Fruit fly (Drosophila melanogaster) whole organism, prepupa: ENCODE data around the gene Grip.

Experiments used
- CG10631 ChIP-seq: fragments of 200-800 bp; sonication (Bioruptor generic); optimal IDR thresholded peaks from 2 replicates; lab custom pipeline; 2016; ENCODE audit warnings: missing biosample characterization, missing genetic modification characterization
- CG10669 ChIP-seq: fragments of 200-800 bp; sonication (Bioruptor generic); optimal IDR thresholded peaks from 3 replicates; lab custom pipeline; 2018; ENCODE audit warnings: missing biosample characterization, mild to moderate bottlenecking, missing genetic modification characterization, moderate library complexity
- CG11762 ChIP-seq: fragments of 200-800 bp; sonication (Bioruptor generic); optimal IDR thresholded peaks from 3 replicates; lab custom pipeline; 2016; ENCODE audit warnings: missing biosample characterization, missing genetic modification characterization; ENCODE audit not compliant: insufficient read depth
- CG15336 ChIP-seq: fragments of 200-800 bp; sonication (Bioruptor generic); IDR thresholded peaks from 2 replicates; pipeline ENCODE4 v1.3.6; 2022; ENCODE audit warnings: missing biosample characterization, missing genetic modification characterization
- CG16779 ChIP-seq: fragments of 200-800 bp; sonication (Bioruptor generic); optimal IDR thresholded peaks from 3 replicates; lab custom pipeline; 2017; ENCODE audit warnings: missing biosample characterization, mild to moderate bottlenecking, missing genetic modification characterization
- CG3032 ChIP-seq: fragments of 200-800 bp; optimal IDR thresholded peaks from 2 replicates; lab custom pipeline; 2019; ENCODE audit warnings: missing biosample characterization, mild to moderate bottlenecking, missing genetic modification characterization, moderate library complexity
- CG3919 ChIP-seq: fragments of 200-800 bp; sonication (Bioruptor generic); optimal IDR thresholded peaks from 3 replicates; lab custom pipeline; 2016; ENCODE audit warnings: missing biosample characterization, missing genetic modification characterization
- CG6163 ChIP-seq: fragments of 200-800 bp; sonication (Bioruptor generic); IDR thresholded peaks from 3 replicates; pipeline ENCODE4 v1.3.6; 2022; ENCODE audit warnings: missing biosample characterization, missing genetic modification characterization
- CG6276 ChIP-seq: fragments of 200-800 bp; sonication (Bioruptor generic); optimal IDR thresholded peaks from 2 replicates; lab custom pipeline; 2017; ENCODE audit warnings: missing biosample characterization, mild to moderate bottlenecking, missing genetic modification characterization
- CG6792 ChIP-seq: fragments of 200-800 bp; sonication (Bioruptor generic); optimal IDR thresholded peaks from 3 replicates; lab custom pipeline; 2016; ENCODE audit warnings: missing biosample characterization, missing genetic modification characterization
- CG6808 ChIP-seq: fragments of 200-800 bp; sonication (Bioruptor generic); optimal IDR thresholded peaks from 3 replicates; lab custom pipeline; 2017; ENCODE audit warnings: missing biosample characterization, missing genetic modification characterization, mild to moderate bottlenecking, moderate library complexity, missing genetic modification reagents
- CG6854 ChIP-seq: fragments of 200-800 bp; sonication (Bioruptor generic); optimal IDR thresholded peaks from 2 replicates; lab custom pipeline; 2017; ENCODE audit warnings: missing biosample characterization, mild to moderate bottlenecking, missing genetic modification characterization
- CG7368 ChIP-seq: fragments of 200-800 bp; sonication (Bioruptor generic); optimal IDR thresholded peaks from 3 replicates; lab custom pipeline; 2016; ENCODE audit warnings: missing biosample characterization, missing genetic modification characterization
- CG8119 ChIP-seq: fragments of 200-800 bp; sonication (Bioruptor generic); IDR thresholded peaks from 3 replicates; pipeline ENCODE4 v1.3.6; 2022; ENCODE audit warnings: missing biosample characterization, missing genetic modification characterization
- CG8632 ChIP-seq: fragments of 200-800 bp; sonication (Bioruptor generic); optimal IDR thresholded peaks from 3 replicates; lab custom pipeline; 2016; ENCODE audit warnings: missing biosample characterization, missing genetic modification characterization
- Eip75B ChIP-seq: fragments of 200-800 bp; sonication (Bioruptor generic); optimal IDR thresholded peaks from 3 replicates; lab custom pipeline; 2016; ENCODE audit warnings: missing biosample characterization, missing genetic modification characterization
- Eip78C ChIP-seq: fragments of 200-800 bp; sonication (Bioruptor generic); peaks from one replicate; lab custom pipeline; 2016; ENCODE audit warnings: missing biosample characterization, missing genetic modification characterization
- Ets96B ChIP-seq: fragments of 200-800 bp; optimal IDR thresholded peaks from 2 replicates; lab custom pipeline; 2019; ENCODE audit warnings: missing biosample characterization, mild to moderate bottlenecking, missing genetic modification characterization, moderate library complexity
- Gug ChIP-seq: fragments of 200-800 bp; sonication (Bioruptor generic); IDR thresholded peaks from 2 replicates; pipeline ENCODE4 v1.3.6; 2022; ENCODE audit warnings: missing biosample characterization, missing genetic modification characterization
- Hr38 ChIP-seq: sonication (Bioruptor generic); optimal IDR thresholded peaks from 2 replicates; lab custom pipeline; 2016; ENCODE audit warnings: missing biosample characterization, missing genetic modification characterization
- Hr4 ChIP-seq: fragments of 200-800 bp; sonication (Bioruptor generic); optimal IDR thresholded peaks from 3 replicates; lab custom pipeline; 2016; ENCODE audit warnings: missing biosample characterization, missing genetic modification characterization
- Lpt ChIP-seq: fragments of 200-800 bp; sonication (Bioruptor generic); optimal IDR thresholded peaks from 3 replicates; lab custom pipeline; 2016; ENCODE audit warnings: missing biosample characterization, missing genetic modification characterization
- Met ChIP-seq: fragments of 200-800 bp; sonication (Bioruptor generic); optimal IDR thresholded peaks from 3 replicates; lab custom pipeline; 2016; ENCODE audit warnings: missing biosample characterization, missing genetic modification characterization
- Sox15 ChIP-seq: fragments of 200-800 bp; sonication (Bioruptor generic); optimal IDR thresholded peaks from 3 replicates; lab custom pipeline; 2016; ENCODE audit warnings: missing biosample characterization, missing genetic modification characterization
- acj6 ChIP-seq: fragments of 200-800 bp; sonication (Bioruptor generic); optimal IDR thresholded peaks from 3 replicates; lab custom pipeline; 2016; ENCODE audit warnings: missing biosample characterization, missing genetic modification characterization
- dac ChIP-seq: fragments of 200-800 bp; sonication (Bioruptor generic); optimal IDR thresholded peaks from 2 replicates; lab custom pipeline; 2017; ENCODE audit warnings: missing biosample characterization, mild to moderate bottlenecking, missing genetic modification characterization
- dsx ChIP-seq: fragments of 200-800 bp; optimal IDR thresholded peaks from 3 replicates; lab custom pipeline; 2019; ENCODE audit warnings: missing biosample characterization, mild to moderate bottlenecking, missing genetic modification characterization, moderate library complexity; ENCODE audit not compliant: poor library complexity, severe bottlenecking
- esn ChIP-seq: fragments of 200-800 bp; sonication (Bioruptor generic); optimal IDR thresholded peaks from 2 replicates; lab custom pipeline; 2016; ENCODE audit warnings: missing biosample characterization, mild to moderate bottlenecking, missing genetic modification characterization, moderate library complexity
- fd59A ChIP-seq: fragments of 200-800 bp; sonication (Bioruptor generic); optimal IDR thresholded peaks from 2 replicates; lab custom pipeline; 2017; ENCODE audit warnings: missing biosample characterization, mild to moderate bottlenecking, missing genetic modification characterization, missing genetic modification reagents
- fd85E ChIP-seq: fragments of 200-800 bp; sonication (Bioruptor generic); optimal IDR thresholded peaks from 3 replicates; lab custom pipeline; 2016; ENCODE audit warnings: missing biosample characterization, missing genetic modification characterization
- lz ChIP-seq: fragments of 200-800 bp; sonication (Bioruptor generic); optimal IDR thresholded peaks from 3 replicates; lab custom pipeline; 2016; ENCODE audit warnings: missing biosample characterization, missing genetic modification characterization
- pdm3 ChIP-seq: fragments of 200-800 bp; sonication (Bioruptor generic); optimal IDR thresholded peaks from 3 replicates; lab custom pipeline; 2016; ENCODE audit warnings: missing biosample characterization, missing genetic modification characterization
- salr ChIP-seq, 2 experiments: fragments of 200-800 bp; sonication (Bioruptor generic); optimal IDR thresholded peaks; 3 replicates each; lab custom pipeline; 2016 to 2018; ENCODE audit warnings: missing biosample characterization in 2 of 2, missing genetic modification characterization in 2 of 2, mild to moderate bottlenecking in 1 of 2
- ss ChIP-seq, 2 experiments: fragments of 200-800 bp; sonication (Bioruptor generic); optimal IDR thresholded peaks; 2 replicates in 1 of 2; 3 replicates in 1 of 2; lab custom pipeline; 2017 to 2018; ENCODE audit warnings: mild to moderate bottlenecking in 2 of 2, missing biosample characterization in 2 of 2, missing genetic modification characterization in 2 of 2, moderate library complexity in 1 of 2
- svp ChIP-seq: fragments of 200-800 bp; sonication (Bioruptor generic); peaks from one replicate; lab custom pipeline; 2016; ENCODE audit warnings: missing biosample characterization, missing genetic modification characterization
- topi ChIP-seq: fragments of 200-800 bp; sonication (Bioruptor generic); optimal IDR thresholded peaks from 3 replicates; lab custom pipeline; 2016; ENCODE audit warnings: missing biosample characterization, missing genetic modification characterization
- vri ChIP-seq: fragments of 200-800 bp; sonication (Bioruptor generic); optimal IDR thresholded peaks from 3 replicates; lab custom pipeline; 2016; ENCODE audit warnings: missing biosample characterization, mild to moderate bottlenecking, missing genetic modification characterization

Gene Grip

dm6 chrX:5949951-5950350 is 16.1 kb upstream of the Grip start, which contains the start of gene CG32755:
TSS of gene CG32755 (plus strand) at chrX:5950251.
- no peak for TF ChIP-seq CG6163 (GFP tag; lab: Robert Waterston, UW)
- TF ChIP-seq CG6808 (GFP tag; lab: Kevin White, UChicago), result no peak
- TF ChIP-seq Hr38, result no peak
- TF ChIP-seq salr (GFP tag; optimal IDR thresholded peaks at IDR 0.05; lab: Kevin White, UChicago), result no peak
- TF ChIP-seq CG8632 (GFP tag; lab: Kevin White, UChicago), result no peak

dm6 chrX:5952265-5952664 is 13.8 kb upstream of the Grip start, which contains the start of gene CG6048:
TSS of gene CG6048 (plus strand) at chrX:5952565.
- TF ChIP-seq ss (GFP tag; optimal IDR thresholded peaks at IDR 0.05; lab: Kevin White, UChicago) (no peak), CG16779 (tag; lab: Kevin White, UChicago) (no peak), CG6163 (GFP tag; lab: Robert Waterston, UW) (no peak), CG3032 (tag; lab: Kevin White, UChicago) (no peak), CG6792 (GFP tag; lab: Kevin White, UChicago) (no peak), Lpt (GFP tag; lab: Kevin White, UChicago) (no peak), CG6276 (GFP tag; lab: Kevin White, UChicago) (no peak), lz (GFP tag; lab: Kevin White, UChicago) (no peak), CG8119 (GFP tag; lab: Robert Waterston, UW) (no peak), fd85E (GFP tag; lab: Kevin White, UChicago) (no peak), Hr38 (no peak), CG11762 (no peak), vri (GFP tag; lab: Kevin White, UChicago) (no peak), CG6854 (GFP tag; lab: Kevin White, UChicago) (no peak), Met (GFP tag; lab: Kevin White, UChicago) (no peak), CG10669 (GFP tag; lab: Kevin White, UChicago) (no peak), CG15336 (GFP tag; lab: Robert Waterston, UW) (no peak), Ets96B (tag; lab: Kevin White, UChicago) (no peak)

dm6 chrX:5955207-5955679 is 10.8 kb upstream of the Grip start, which contains the start of gene CG6067:
TSS of gene CG6067 (plus strand) at chrX:5955629.
- TF ChIP-seq Eip75B (GFP tag; lab: Kevin White, UChicago) (no peak), fd59A (GFP tag; lab: Kevin White, UChicago) (no peak), vri (GFP tag; lab: Kevin White, UChicago) (peak; percentile 48)

dm6 chrX:5956646-5957441 is 9.2 kb upstream of the Grip start:
- TF ChIP-seq ss (GFP tag; optimal IDR thresholded peaks at IDR 0.05; lab: Kevin White, UChicago) (no peak), svp (GFP tag; lab: Kevin White, UChicago) (peak; percentile 94)

dm6 chrX:5964169-5964686 is 1.9 kb upstream of the Grip start:
- TF ChIP-seq CG10631 (GFP tag; lab: Kevin White, UChicago) (no peak), Eip78C (GFP tag; lab: Kevin White, UChicago) (peak; percentile 11)
- TF ChIP-seq, all 60 proteins: peak for 1

- TF ChIP-seq Hr4 (GFP tag; lab: Kevin White, UChicago) (peak; percentile 74), salr (GFP tag; optimal IDR thresholded peaks at IDR 0.05; lab: Kevin White, UChicago) (peak; percentile 53 to 58), Eip78C (GFP tag; lab: Kevin White, UChicago) (peak; percentile 84), CG6276 (GFP tag; lab: Kevin White, UChicago) (peak; percentile 68), Hr38 (no peak), CG8119 (GFP tag; lab: Robert Waterston, UW) (peak; percentile 80), CG3032 (tag; lab: Kevin White, UChicago) (peak; percentile 51), Sox15 (GFP tag; lab: Kevin White, UChicago) (no peak), esn (GFP tag; lab: Kevin White, UChicago) (peak; percentile 17), topi (GFP tag; lab: Kevin White, UChicago) (peak; percentile 30), CG3919 (peak; percentile 65), dac (GFP tag; lab: Kevin White, UChicago) (peak; percentile 53), Met (GFP tag; lab: Kevin White, UChicago) (peak; percentile 44), svp (GFP tag; lab: Kevin White, UChicago) (peak; percentile 67), pdm3 (GFP tag; lab: Kevin White, UChicago) (peak; percentile 54), Gug (peak; percentile 78), CG7368 (GFP tag; lab: Kevin White, UChicago) (peak; percentile 39), CG15336 (GFP tag; lab: Robert Waterston, UW) (peak; percentile 87), dsx (peak; percentile 50), acj6 (GFP tag; lab: Kevin White, UChicago) (peak; percentile 60)
These were observed 2.1 kb downstream of the Grip start for dm6 chrX:5968094-5968723.
